Fruit fly (Drosophila melanogaster): ENCODE measurements around the gene CG9525.

The CG9525 gene

DNA sequence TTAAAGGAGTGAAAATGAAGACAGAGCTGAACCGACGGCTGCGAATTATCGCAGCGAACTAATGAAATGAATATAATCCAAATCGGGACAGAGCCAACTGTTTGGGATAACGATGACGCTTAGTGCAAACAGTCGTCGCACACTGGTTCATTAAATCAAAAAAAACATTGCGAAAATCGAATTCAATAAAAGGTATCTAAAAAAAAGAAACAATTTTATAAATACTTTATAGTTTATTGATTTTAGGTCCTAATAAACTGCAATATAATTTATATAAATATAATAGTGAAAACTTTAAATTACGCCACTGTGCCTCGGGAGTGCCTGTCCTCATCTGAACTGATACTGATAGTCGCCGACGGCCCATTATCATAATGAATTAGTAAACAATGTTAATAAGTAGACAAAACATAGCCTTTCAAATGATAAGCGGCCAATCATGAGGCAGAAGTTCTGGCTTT is 3.1 kb downstream of the CG9525 start, which contains the start of gene CG31886:
Gene CG31886 (minus strand): TSS at position 51 of the 461 bp plus-strand sequence.
- TF ChIP-seq pad (GFP tag; optimal IDR thresholded peaks at IDR 0.05) (peak; percentile 43), CG12768 (GFP tag; optimal IDR thresholded peaks at IDR 0.05) (peak; percentile 33), CG5204 (GFP tag; optimal IDR thresholded peaks at IDR 0.05) (no peak), CG7045 (GFP tag; optimal IDR thresholded peaks at IDR 0.05) (peak; percentile 14), CG1620 (GFP tag; optimal IDR thresholded peaks at IDR 0.05) (no peak), CG33017 (tag; optimal IDR thresholded peaks at IDR 0.05) (peak; percentile 43), tj (GFP tag; optimal IDR thresholded peaks at IDR 0.05) (peak; percentile 29), cnc (optimal IDR thresholded peaks at IDR 0.05) (no peak), CG7101 (tag; optimal IDR thresholded peaks at IDR 0.05) (peak; percentile 55), cic (GFP tag; optimal IDR thresholded peaks at IDR 0.05) (peak; percentile 29), bab1 (GFP tag; optimal IDR thresholded peaks at IDR 0.05) (no peak), Mnt (GFP tag; optimal IDR thresholded peaks at IDR 0.05) (peak; percentile 39), Hr96 (GFP tag; optimal IDR thresholded peaks at IDR 0.05) (peak; percentile 29), CG14711 (tag; optimal IDR thresholded peaks at IDR 0.05) (peak; percentile 67), ovo (GFP tag; optimal IDR thresholded peaks at IDR 0.05) (no peak), CG11617 (GFP tag; optimal IDR thresholded peaks at IDR 0.05) (peak; percentile 41)

DNA sequence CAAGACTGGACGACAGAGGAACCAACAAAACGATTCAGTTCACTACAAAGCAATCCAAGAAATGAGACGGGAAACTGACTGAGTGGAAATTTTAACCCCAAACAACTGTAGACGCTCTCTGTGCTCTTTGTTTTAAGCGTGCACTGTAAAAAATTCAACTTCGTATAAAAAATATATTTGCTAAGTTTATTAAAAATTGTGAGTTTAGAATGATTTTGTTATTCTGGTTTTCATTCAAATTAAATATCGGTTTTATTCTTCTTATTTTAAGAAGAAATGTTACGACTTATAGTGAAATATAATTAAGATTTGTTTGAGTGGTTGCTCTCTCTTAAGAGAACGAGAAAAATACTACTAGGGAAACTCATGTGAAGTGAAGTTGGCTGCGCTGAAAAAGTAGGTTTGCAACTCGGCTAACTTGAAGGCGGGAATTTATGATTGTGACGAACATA is 4.1 kb downstream of the CG9525 start:
- peak; percentile 80 for TF ChIP-seq kay (GFP tag; ENCODE audit: borderline replicate concordance)
- peak; percentile 23 for TF ChIP-seq Mnt (GFP tag; optimal IDR thresholded peaks at IDR 0.05)
- peak; percentile 81 for TF ChIP-seq CG14711 (tag; optimal IDR thresholded peaks at IDR 0.05)
- TF ChIP-seq CG7045 (GFP tag; optimal IDR thresholded peaks at IDR 0.05): peak; percentile 60
- peak; percentile 49 for TF ChIP-seq CG12768 (GFP tag; optimal IDR thresholded peaks at IDR 0.05)
- peak; percentile 15 for TF ChIP-seq ovo (GFP tag; optimal IDR thresholded peaks at IDR 0.05)
- TF ChIP-seq Hr96 (GFP tag; optimal IDR thresholded peaks at IDR 0.05): peak; percentile 62
- TF ChIP-seq pad (GFP tag; optimal IDR thresholded peaks at IDR 0.05): peak; percentile 33
- TF ChIP-seq CG33017 (tag; optimal IDR thresholded peaks at IDR 0.05): peak; percentile 84
- TF ChIP-seq Crg-1 (GFP tag; optimal IDR thresholded peaks at IDR 0.05): peak; percentile 43
- peak; percentile 81 for TF ChIP-seq bab1 (GFP tag; optimal IDR thresholded peaks at IDR 0.05)
- TF ChIP-seq CG5204 (GFP tag; optimal IDR thresholded peaks at IDR 0.05): peak; percentile 71
- TF ChIP-seq cnc (optimal IDR thresholded peaks at IDR 0.05): no peak
- peak; percentile 35 for TF ChIP-seq tj (GFP tag; optimal IDR thresholded peaks at IDR 0.05)
- TF ChIP-seq CG7101 (tag; optimal IDR thresholded peaks at IDR 0.05): peak; percentile 87
- TF ChIP-seq toe (GFP tag; optimal IDR thresholded peaks at IDR 0.05): peak; percentile 55
- TF ChIP-seq cic (GFP tag; optimal IDR thresholded peaks at IDR 0.05): no peak
- peak; percentile 73 for TF ChIP-seq CG11617 (GFP tag; optimal IDR thresholded peaks at IDR 0.05)
- peak; percentile 19 for TF ChIP-seq Clk (GFP tag; optimal IDR thresholded peaks at IDR 0.05)
- TF ChIP-seq CG1620 (GFP tag; optimal IDR thresholded peaks at IDR 0.05): peak; percentile 52

DNA sequence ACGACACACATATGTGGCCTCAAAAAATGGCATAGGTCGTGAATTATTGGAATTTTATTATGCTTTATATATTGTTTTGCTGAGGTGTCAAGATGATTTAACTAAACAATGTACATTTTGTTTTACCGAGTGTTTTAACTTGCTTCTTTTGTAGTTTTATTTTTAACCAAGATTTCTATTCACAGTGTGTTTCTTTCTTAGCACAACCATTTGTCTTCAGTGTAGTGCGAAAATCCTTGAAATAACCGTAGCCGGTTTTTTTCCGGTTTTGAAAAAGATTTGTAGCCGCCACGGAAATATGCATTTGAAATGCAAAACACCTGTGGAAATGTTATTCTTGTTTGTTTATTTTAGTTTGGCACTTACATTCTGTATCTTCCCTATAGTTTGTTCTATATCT is 5.0 kb downstream of the CG9525 start:
- TF ChIP-seq cnc (optimal IDR thresholded peaks at IDR 0.05): no peak
- no peak for TF ChIP-seq Hr96 (GFP tag; optimal IDR thresholded peaks at IDR 0.05)
- TF ChIP-seq Clk (GFP tag; optimal IDR thresholded peaks at IDR 0.05): no peak
- no peak for TF ChIP-seq Mnt (GFP tag; optimal IDR thresholded peaks at IDR 0.05)
- no peak for TF ChIP-seq tj (GFP tag; optimal IDR thresholded peaks at IDR 0.05)
- TF ChIP-seq CG14711 (tag; optimal IDR thresholded peaks at IDR 0.05): no peak
- TF ChIP-seq CG33017 (tag; optimal IDR thresholded peaks at IDR 0.05): no peak
- TF ChIP-seq CG12768 (GFP tag; optimal IDR thresholded peaks at IDR 0.05): no peak
- no peak for TF ChIP-seq kay (GFP tag; ENCODE audit: borderline replicate concordance)
- TF ChIP-seq cic (GFP tag; optimal IDR thresholded peaks at IDR 0.05): no peak
- no peak for TF ChIP-seq ovo (GFP tag; optimal IDR thresholded peaks at IDR 0.05)

DNA sequence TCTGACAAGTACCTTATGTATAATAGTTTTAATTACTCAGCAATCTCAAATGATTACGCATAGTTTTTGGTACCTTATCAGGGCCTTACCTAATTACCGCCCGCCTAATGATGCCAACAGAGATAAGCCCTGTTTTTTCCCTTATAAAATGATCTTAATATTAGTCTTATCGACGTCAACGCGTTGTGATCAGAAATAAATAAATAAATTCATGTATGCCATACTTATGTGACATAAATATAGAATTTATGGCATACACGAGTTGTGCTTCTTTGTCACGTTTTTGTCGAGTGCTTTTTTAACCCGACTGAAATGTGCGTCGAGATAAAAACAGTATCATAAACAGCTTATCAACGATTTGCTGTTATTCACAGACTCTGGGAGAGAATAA is 5.8 kb downstream of the CG9525 start:
- no peak for TF ChIP-seq bab1 (GFP tag; optimal IDR thresholded peaks at IDR 0.05)
- TF ChIP-seq kay (GFP tag; ENCODE audit: borderline replicate concordance): peak; percentile 18

DNA sequence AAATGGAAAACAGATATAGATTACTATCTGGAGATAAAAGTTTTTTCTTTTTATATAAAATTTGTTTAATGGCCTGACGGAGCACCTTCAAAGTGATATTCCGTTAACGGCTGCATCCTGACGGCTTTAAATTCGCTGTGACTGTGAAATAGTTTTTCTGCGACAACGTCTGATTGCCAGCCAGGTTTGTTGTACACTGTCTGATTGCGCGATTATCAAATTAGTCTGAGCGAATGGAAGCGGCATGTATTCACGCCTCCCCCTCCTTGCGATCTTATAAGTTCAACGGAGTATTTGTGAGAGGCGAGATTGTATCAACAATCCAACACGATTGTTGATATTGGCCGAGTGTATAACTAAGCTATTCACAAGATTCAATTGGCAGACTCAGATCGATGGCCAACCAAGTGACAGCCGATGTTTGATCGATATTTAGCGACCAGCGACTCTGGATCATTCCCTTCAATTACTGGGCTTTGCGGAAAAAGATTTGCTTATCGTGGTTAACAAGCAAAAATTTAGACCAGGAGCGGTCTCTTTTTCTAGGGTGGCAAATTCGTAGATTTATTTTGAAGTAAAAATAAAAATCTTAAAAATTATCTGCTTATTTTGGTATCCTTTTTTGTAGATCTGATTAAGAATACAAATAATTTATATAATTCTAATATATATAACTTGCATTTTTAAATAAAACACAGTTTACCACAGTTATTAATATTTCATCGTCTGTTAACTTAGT is 6.4 kb downstream of the CG9525 start:
- TF ChIP-seq Crg-1 (GFP tag; optimal IDR thresholded peaks at IDR 0.05): peak; percentile 16
- peak; percentile 15 for TF ChIP-seq CG33017 (tag; optimal IDR thresholded peaks at IDR 0.05)
- no peak for TF ChIP-seq toe (GFP tag; optimal IDR thresholded peaks at IDR 0.05)
- TF ChIP-seq kay (GFP tag; ENCODE audit: borderline replicate concordance): peak; percentile 14
- no peak for TF ChIP-seq CG11617 (GFP tag; optimal IDR thresholded peaks at IDR 0.05)
- TF ChIP-seq cic (GFP tag; optimal IDR thresholded peaks at IDR 0.05): peak; percentile 74
- no peak for TF ChIP-seq cnc (optimal IDR thresholded peaks at IDR 0.05)
- peak; percentile 66 for TF ChIP-seq Mnt (GFP tag; optimal IDR thresholded peaks at IDR 0.05)
- no peak for TF ChIP-seq CG7045 (GFP tag; optimal IDR thresholded peaks at IDR 0.05)

DNA sequence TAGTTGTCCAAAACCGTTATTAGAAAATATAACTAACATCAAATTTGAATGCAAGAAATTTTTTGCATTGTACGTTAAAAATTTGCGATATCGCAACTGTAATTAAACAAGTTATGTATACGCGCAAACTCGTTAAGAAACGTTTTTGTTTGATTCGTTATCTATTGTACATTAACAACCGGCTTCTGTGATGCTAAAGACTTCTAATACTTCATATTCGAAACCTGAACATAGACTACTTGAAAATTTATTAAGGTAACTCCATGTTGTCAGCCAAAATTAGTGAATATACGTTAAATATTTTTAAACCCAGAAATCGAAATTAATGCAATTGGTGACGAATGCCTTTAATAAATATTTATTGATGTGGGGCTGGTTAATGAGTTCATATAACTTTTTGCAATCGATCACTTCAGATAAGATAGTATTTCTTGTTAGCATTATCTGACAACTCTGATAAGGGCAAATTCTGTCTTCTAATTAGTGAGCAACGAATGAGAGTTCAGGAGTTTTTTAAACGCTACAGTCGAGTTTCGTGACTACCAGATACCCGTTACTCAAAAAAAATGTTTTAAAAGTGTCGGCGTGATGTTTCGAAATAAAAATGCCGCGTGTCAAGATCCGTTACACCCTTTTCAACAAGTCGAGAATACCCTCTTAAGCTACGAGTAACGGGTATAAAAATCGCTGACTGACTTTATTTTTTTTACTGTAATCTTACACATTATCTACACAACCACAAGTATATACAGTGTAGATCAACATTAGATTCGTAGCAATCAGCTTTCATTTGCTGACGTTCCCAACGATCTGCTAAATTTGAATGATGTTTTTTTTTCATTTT is 9.7 kb downstream of the CG9525 start:
- TF ChIP-seq CG33017 (tag; optimal IDR thresholded peaks at IDR 0.05): peak; percentile 72
- TF ChIP-seq Clk (GFP tag; optimal IDR thresholded peaks at IDR 0.05): no peak
- no peak for TF ChIP-seq Crg-1 (GFP tag; optimal IDR thresholded peaks at IDR 0.05)
- peak; percentile 73 for TF ChIP-seq tj (GFP tag; optimal IDR thresholded peaks at IDR 0.05)
- no peak for TF ChIP-seq Hr96 (GFP tag; optimal IDR thresholded peaks at IDR 0.05)
- TF ChIP-seq bab1 (GFP tag; optimal IDR thresholded peaks at IDR 0.05): no peak
- TF ChIP-seq CG5204 (GFP tag; optimal IDR thresholded peaks at IDR 0.05): peak; percentile 44
- TF ChIP-seq ovo (GFP tag; optimal IDR thresholded peaks at IDR 0.05): peak; percentile 37
- TF ChIP-seq pad (GFP tag; optimal IDR thresholded peaks at IDR 0.05): peak; percentile 4
- peak; percentile 53 for TF ChIP-seq CG12768 (GFP tag; optimal IDR thresholded peaks at IDR 0.05)
- no peak for TF ChIP-seq CG1620 (GFP tag; optimal IDR thresholded peaks at IDR 0.05)
- TF ChIP-seq CG7101 (tag; optimal IDR thresholded peaks at IDR 0.05): peak; percentile 56
- peak; percentile 96 for TF ChIP-seq kay (GFP tag; ENCODE audit: borderline replicate concordance)
- TF ChIP-seq cic (GFP tag; optimal IDR thresholded peaks at IDR 0.05): peak; percentile 67
- TF ChIP-seq cnc (optimal IDR thresholded peaks at IDR 0.05): no peak
- TF ChIP-seq CG11617 (GFP tag; optimal IDR thresholded peaks at IDR 0.05): peak; percentile 11
- TF ChIP-seq toe (GFP tag; optimal IDR thresholded peaks at IDR 0.05): no peak
- no peak for TF ChIP-seq CG7045 (GFP tag; optimal IDR thresholded peaks at IDR 0.05)
